Worm (Caenorhabditis elegans): Measurements from ENCODE around the gene F56D5.6.

ce11 chrIV:9444417-9445026 lies 42.8 kb downstream of the F56D5.6 start:
- TF ChIP-seq ceh-2 (tag; optimal IDR thresholded peaks at IDR 0.05) (peak; percentile 41), dmd-4 (tag; optimal IDR thresholded peaks at IDR 0.05; ENCODE audit: borderline replicate concordance) (no peak), pat-9 (tag; optimal IDR thresholded peaks at IDR 0.05) (no peak), tbx-2 (tag; optimal IDR thresholded peaks at IDR 0.05) (peak; percentile 87), hlh-6 (tag; optimal IDR thresholded peaks at IDR 0.05) (no peak), ceh-24 (tag; optimal IDR thresholded peaks at IDR 0.05) (no peak), F13H6.1 (tag; optimal IDR thresholded peaks at IDR 0.05) (peak; percentile 42), odd-2 (tag; optimal IDR thresholded peaks at IDR 0.05) (no peak)

All from whole organism, late embryonic.